Fruit fly (Drosophila melanogaster) whole organism, embryonic: ENCODE results near the gene CG15332.

Experiments used
- B-H1 ChIP-seq: fragments of 200-800 bp; sonication (Bioruptor generic); IDR thresholded peaks from 3 replicates; pipeline ENCODE4 v1.3.6; 2022; ENCODE audit warnings: missing biosample characterization, missing genetic modification characterization
- C15 ChIP-seq: fragments of 200-800 bp; sonication (Bioruptor generic); IDR thresholded peaks from 3 replicates; pipeline ENCODE4 v1.3.6; 2022; ENCODE audit warnings: missing biosample characterization, missing genetic modification characterization
- CG10147 ChIP-seq: fragments of 200-800 bp; sonication (Bioruptor generic); optimal IDR thresholded peaks from 2 replicates; lab custom pipeline; 2019; ENCODE audit warnings: missing biosample characterization, mild to moderate bottlenecking, missing genetic modification characterization, moderate library complexity
- CG10366 ChIP-seq: fragments of 200-800 bp; sonication (Bioruptor generic); IDR thresholded peaks from 2 replicates; pipeline ENCODE4 v1.3.6; 2022; ENCODE audit warnings: missing biosample characterization, missing genetic modification characterization
- CG11093 ChIP-seq: fragments of 200-800 bp; sonication (Bioruptor generic); IDR thresholded peaks from 3 replicates; pipeline ENCODE4 v1.3.6; 2022; ENCODE audit warnings: missing biosample characterization, missing genetic modification characterization
- CG11560 ChIP-seq: fragments of 200-800 bp; sonication (Bioruptor generic); IDR thresholded peaks from 3 replicates; pipeline ENCODE4 v1.3.6; 2022; ENCODE audit warnings: missing biosample characterization, missing genetic modification characterization
- CG13296 ChIP-seq: fragments of 200-800 bp; sonication (Bioruptor generic); optimal IDR thresholded peaks from 3 replicates; lab custom pipeline; 2018; ENCODE audit warnings: missing biosample characterization, mild to moderate bottlenecking, missing genetic modification characterization
- CG14965 ChIP-seq: fragments of 200-800 bp; sonication (Bioruptor generic); optimal IDR thresholded peaks from 2 replicates; lab custom pipeline; 2016; ENCODE audit warnings: missing biosample characterization, missing genetic modification characterization, borderline replicate concordance
- CG1529 ChIP-seq: fragments of 200-800 bp; sonication (Bioruptor generic); optimal IDR thresholded peaks from 3 replicates; lab custom pipeline; 2018; ENCODE audit warnings: missing biosample characterization, missing genetic modification characterization
- CG17612 ChIP-seq: fragments of 200-800 bp; sonication (Bioruptor generic); IDR thresholded peaks from 2 replicates; pipeline ENCODE4 v1.3.6; 2022; ENCODE audit warnings: missing biosample characterization, missing genetic modification characterization
- CG2875 ChIP-seq: fragments of 200-800 bp; sonication (Bioruptor generic); optimal IDR thresholded peaks from 2 replicates; lab custom pipeline; 2017; ENCODE audit warnings: missing biosample characterization, mild to moderate bottlenecking, missing genetic modification characterization, missing genetic modification reagents
- CG31224 ChIP-seq: fragments of 200-800 bp; sonication (Bioruptor generic); IDR thresholded peaks from 2 replicates; pipeline ENCODE4 v1.3.6; 2022; ENCODE audit warnings: missing biosample characterization, missing genetic modification characterization
- CG33213 ChIP-seq: fragments of 200-800 bp; sonication (Bioruptor generic); optimal IDR thresholded peaks from 3 replicates; lab custom pipeline; 2016; ENCODE audit warnings: missing biosample characterization, missing genetic modification characterization
- CG34224 ChIP-seq: fragments of 200-800 bp; sonication (Bioruptor generic); IDR thresholded peaks from 3 replicates; pipeline ENCODE4 v1.3.6; 2022; ENCODE audit warnings: missing biosample characterization, missing genetic modification characterization; ENCODE audit not compliant: partially characterized antibody
- CG4424 ChIP-seq: fragments of 200-800 bp; sonication (Bioruptor generic); optimal IDR thresholded peaks from 3 replicates; lab custom pipeline; 2016; ENCODE audit warnings: missing biosample characterization, missing genetic modification characterization
- CG6272 ChIP-seq: fragments of 200-800 bp; sonication (Bioruptor generic); IDR thresholded peaks from 2 replicates; pipeline ENCODE4 v1.3.6; 2022; ENCODE audit warnings: missing biosample characterization, missing genetic modification characterization
- CG6813 ChIP-seq: fragments of 200-800 bp; sonication (Bioruptor generic); optimal IDR thresholded peaks from 2 replicates; lab custom pipeline; 2017; ENCODE audit warnings: missing biosample characterization, missing genetic modification characterization, mild to moderate bottlenecking, moderate library complexity, missing genetic modification reagents
- CG9932 ChIP-seq: fragments of 200-800 bp; sonication (Bioruptor generic); IDR thresholded peaks from 2 replicates; pipeline ENCODE4 v1.3.6; 2022; ENCODE audit warnings: missing biosample characterization, missing genetic modification characterization
- CoRest ChIP-seq: fragments of 200-800 bp; sonication (Bioruptor generic); optimal IDR thresholded peaks from 3 replicates; lab custom pipeline; 2018; ENCODE audit warnings: missing biosample characterization, mild to moderate bottlenecking, missing genetic modification characterization, moderate library complexity
- Deaf1 ChIP-seq: fragments of 200-800 bp; optimal IDR thresholded peaks from 3 replicates; lab custom pipeline; 2019; ENCODE audit warnings: missing biosample characterization, mild to moderate bottlenecking, missing genetic modification characterization, moderate library complexity
- ERR ChIP-seq: fragments of 200-800 bp; sonication (Bioruptor generic); optimal IDR thresholded peaks from 2 replicates; lab custom pipeline; 2016; ENCODE audit warnings: missing biosample characterization, missing genetic modification characterization
- H15 ChIP-seq: fragments of 200-800 bp; sonication (Bioruptor generic); IDR thresholded peaks from 3 replicates; pipeline ENCODE4 v1.3.6; 2022; ENCODE audit warnings: missing biosample characterization, missing genetic modification characterization
- HLHmδ ChIP-seq: fragments of 200-800 bp; sonication (Bioruptor generic); optimal IDR thresholded peaks from 2 replicates; lab custom pipeline; 2018; ENCODE audit warnings: missing biosample characterization, mild to moderate bottlenecking, missing genetic modification characterization, moderate library complexity
- HmgZ ChIP-seq: fragments of 200-800 bp; sonication (Bioruptor generic); optimal IDR thresholded peaks from 2 replicates; lab custom pipeline; 2018; ENCODE audit warnings: missing biosample characterization, mild to moderate bottlenecking, missing genetic modification characterization
- Hmx ChIP-seq: fragments of 200-800 bp; sonication (Bioruptor generic); optimal IDR thresholded peaks from 2 replicates; lab custom pipeline; 2016; ENCODE audit warnings: missing biosample characterization, missing genetic modification characterization
- Oaz ChIP-seq: fragments of 200-800 bp; sonication (Bioruptor generic); IDR thresholded peaks from 2 replicates; pipeline ENCODE4 v1.3.6; 2022; ENCODE audit warnings: missing biosample characterization, missing genetic modification characterization
- Spps ChIP-seq: fragments of 200-800 bp; sonication (Bioruptor generic); optimal IDR thresholded peaks from 2 replicates; lab custom pipeline; 2018; ENCODE audit warnings: missing biosample characterization, mild to moderate bottlenecking, missing genetic modification characterization
- Sry-δ ChIP-seq: fragments of 200-800 bp; sonication (Bioruptor generic); optimal IDR thresholded peaks from 2 replicates; lab custom pipeline; 2016; ENCODE audit warnings: missing biosample characterization, missing genetic modification characterization
- az2 ChIP-seq: fragments of 200-800 bp; sonication (Bioruptor generic); optimal IDR thresholded peaks from 3 replicates; lab custom pipeline; 2016; ENCODE audit warnings: missing biosample characterization, missing genetic modification characterization
- caup ChIP-seq: fragments of 200-800 bp; sonication (Bioruptor generic); optimal IDR thresholded peaks from 3 replicates; lab custom pipeline; 2017; ENCODE audit warnings: missing biosample characterization, mild to moderate bottlenecking, missing genetic modification characterization, moderate library complexity; ENCODE audit not compliant: severe bottlenecking
- cg ChIP-seq: fragments of 200-800 bp; sonication (Bioruptor generic); optimal IDR thresholded peaks from 3 replicates; lab custom pipeline; 2019; ENCODE audit warnings: missing biosample characterization, mild to moderate bottlenecking, missing genetic modification characterization, moderate library complexity
- chm ChIP-seq: fragments of 200-800 bp; sonication (Bioruptor generic); IDR thresholded peaks from 2 replicates; pipeline ENCODE4 v1.3.6; 2022; ENCODE audit warnings: missing biosample characterization, missing genetic modification characterization
- croc ChIP-seq: fragments of 200-800 bp; sonication (Bioruptor generic); conservative IDR thresholded peaks from 3 replicates; pipeline ENCODE4 v1.3.6; 2022; ENCODE audit warnings: missing biosample characterization, missing genetic modification characterization
- emc ChIP-seq: fragments of 200-800 bp; sonication (Bioruptor generic); optimal IDR thresholded peaks from 2 replicates; lab custom pipeline; 2016; ENCODE audit warnings: missing biosample characterization, missing genetic modification characterization
- fd102C ChIP-seq: fragments of 200-800 bp; sonication (Bioruptor generic); optimal IDR thresholded peaks from 2 replicates; lab custom pipeline; 2018; ENCODE audit warnings: missing biosample characterization, mild to moderate bottlenecking, missing genetic modification characterization, moderate library complexity
- gsb-n ChIP-seq: fragments of 200-800 bp; sonication (Bioruptor generic); optimal IDR thresholded peaks from 3 replicates; lab custom pipeline; 2018; ENCODE audit warnings: missing biosample characterization, mild to moderate bottlenecking, missing genetic modification characterization
- hbn ChIP-seq: fragments of 200-800 bp; sonication (Bioruptor generic); IDR thresholded peaks from 2 replicates; pipeline ENCODE4 v1.3.6; 2022; ENCODE audit warnings: missing biosample characterization, missing genetic modification characterization; ENCODE audit not compliant: partially characterized antibody
- nerfin-2 ChIP-seq: fragments of 200-800 bp; sonication (Bioruptor generic); IDR thresholded peaks from 2 replicates; pipeline ENCODE4 v1.3.6; 2022; ENCODE audit warnings: missing biosample characterization, missing genetic modification characterization; ENCODE audit not compliant: partially characterized antibody
- nmo ChIP-seq: fragments of 200-800 bp; sonication (Bioruptor generic); optimal IDR thresholded peaks from 2 replicates; lab custom pipeline; 2018; ENCODE audit warnings: missing biosample characterization, mild to moderate bottlenecking, missing genetic modification characterization, moderate library complexity
- org-1 ChIP-seq: fragments of 200-800 bp; sonication (Bioruptor generic); optimal IDR thresholded peaks from 2 replicates; lab custom pipeline; 2017; ENCODE audit warnings: missing biosample characterization, missing genetic modification characterization
- pzg ChIP-seq: fragments of 200-800 bp; sonication (Bioruptor generic); optimal IDR thresholded peaks from 3 replicates; lab custom pipeline; 2018; ENCODE audit warnings: missing biosample characterization, mild to moderate bottlenecking, missing genetic modification characterization, moderate library complexity
- row ChIP-seq: fragments of 200-800 bp; sonication (Bioruptor generic); IDR thresholded peaks from 3 replicates; pipeline ENCODE4 v1.3.6; 2022; ENCODE audit warnings: missing biosample characterization, missing genetic modification characterization
- sd ChIP-seq: fragments of 200-800 bp; sonication (Bioruptor generic); optimal IDR thresholded peaks from 3 replicates; lab custom pipeline; 2018; ENCODE audit warnings: missing biosample characterization, mild to moderate bottlenecking, missing genetic modification characterization, moderate library complexity
- slbo ChIP-seq: fragments of 200-800 bp; sonication (Bioruptor generic); IDR thresholded peaks from 2 replicates; pipeline ENCODE4 v1.3.6; 2022; ENCODE audit warnings: missing biosample characterization, missing genetic modification characterization
- sug ChIP-seq: fragments of 200-800 bp; optimal IDR thresholded peaks from 2 replicates; lab custom pipeline; 2019; ENCODE audit warnings: missing biosample characterization, mild to moderate bottlenecking, missing genetic modification characterization, moderate library complexity
- vvl ChIP-seq: fragments of 200-800 bp; sonication (Bioruptor generic); IDR thresholded peaks from 2 replicates; pipeline ENCODE4 v1.3.6; 2022; ENCODE audit warnings: missing biosample characterization, missing genetic modification characterization
- zfh1 ChIP-seq: fragments of 200-800 bp; sonication (Bioruptor generic); IDR thresholded peaks from 3 replicates; pipeline ENCODE4 v1.3.6; 2022; ENCODE audit warnings: missing biosample characterization, missing genetic modification characterization
- zfh2 ChIP-seq: fragments of 200-800 bp; sonication (Bioruptor generic); optimal IDR thresholded peaks from 2 replicates; lab custom pipeline; 2016; ENCODE audit warnings: missing biosample characterization, missing genetic modification characterization

Gene CG15332

DNA sequence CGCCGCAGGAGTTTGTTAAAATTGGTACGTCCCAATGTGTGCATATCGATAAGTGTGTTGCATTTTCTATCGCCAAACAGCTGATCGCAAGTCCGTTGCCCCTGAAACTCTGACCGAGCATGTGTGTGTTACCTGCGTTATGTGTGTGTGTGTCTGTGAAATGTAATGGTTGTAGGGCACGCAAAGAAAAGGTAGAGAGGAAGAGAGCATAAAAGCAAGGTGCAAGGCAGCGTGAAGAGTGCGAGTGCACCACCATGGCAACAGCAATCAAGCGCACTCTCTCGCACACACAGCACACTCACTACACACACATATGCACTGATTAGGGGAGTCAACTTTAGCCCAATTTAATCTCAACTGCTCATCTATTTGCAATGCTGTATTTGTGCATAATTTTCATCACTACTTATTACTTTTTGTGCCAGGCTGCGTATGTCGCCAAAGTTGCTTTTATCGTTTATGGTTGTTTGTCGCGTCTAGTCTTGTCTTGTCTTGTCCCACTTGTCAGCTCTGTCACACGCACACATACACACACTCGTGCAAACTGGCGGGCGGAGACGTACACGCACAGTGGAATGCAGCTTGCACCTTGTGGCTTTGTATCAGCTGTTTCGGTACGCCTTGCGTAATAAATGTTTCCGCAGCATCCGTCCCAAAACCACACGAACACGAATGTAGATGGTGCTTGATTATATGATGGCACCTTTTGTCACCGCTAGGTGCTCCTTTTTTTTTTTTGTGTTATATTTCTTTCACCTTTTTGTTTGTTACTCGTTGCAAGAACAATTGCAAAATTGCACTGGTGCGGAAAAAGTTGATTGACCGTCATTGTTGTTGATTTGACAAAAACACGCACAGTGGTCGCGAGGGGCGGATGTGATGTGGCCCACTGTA, 18.0 kb downstream of the CG15332 start (continued):
- TF ChIP-seq pzg (GFP tag; lab: Kevin White, UChicago) (no peak), zfh2 (GFP tag; lab: Kevin White, UChicago) (peak; percentile 2), CG10147 (GFP tag; lab: Kevin White, UChicago) (peak; percentile 46), CG6813 (GFP tag; lab: Kevin White, UChicago) (peak; percentile 64), CG6272 (GFP tag; lab: Robert Waterston, UW) (peak; percentile 47; the same call in 1 of the 2 replicates), CG33213 (GFP tag; lab: Kevin White, UChicago) (peak; percentile 58), CoRest (tag; lab: Kevin White, UChicago) (peak; percentile 91), Spps (tag; lab: Kevin White, UChicago) (peak; percentile 54), CG11560 (tag; lab: Robert Waterston, UW) (peak; percentile 42; the same call in 2 of the 3 replicates), emc (peak; percentile 42), CG13296 (GFP tag; lab: Kevin White, UChicago) (peak; percentile 70), CG34224 (GFP tag; lab: Robert Waterston, UW) (no peak), CG31224 (GFP tag; lab: Robert Waterston, UW) (no peak), nerfin-2 (GFP tag; lab: Robert Waterston, UW) (no peak), CG2875 (GFP tag; lab: Kevin White, UChicago) (peak; percentile 74), row (GFP tag; lab: Robert Waterston, UW) (peak; percentile 78), caup (peak; percentile 31), sd (tag; lab: Kevin White, UChicago) (peak; percentile 23), CG1529 (GFP tag; lab: Kevin White, UChicago) (peak; percentile 85), C15 (GFP tag; lab: Robert Waterston, UW) (no peak; the same call in 2 of the 3 replicates), B-H1 (GFP tag; lab: Robert Waterston, UW) (peak; percentile 54; the same call in 2 of the 3 replicates), CG14965 (peak; percentile 23), az2 (GFP tag; lab: Kevin White, UChicago) (peak; percentile 70), sug (tag; lab: Kevin White, UChicago) (peak; percentile 42), croc (GFP tag; lab: Robert Waterston, UW) (peak; percentile 86), zfh1 (peak; percentile 71), Oaz (0 out of 2 replicates have a peak, but pooled peaks have one; percentile 27), Sry-δ (GFP tag; lab: Kevin White, UChicago) (peak; percentile 41), H15 (GFP tag; lab: Robert Waterston, UW) (peak; percentile 52; the same call in 1 of the 3 replicates), CG17612 (GFP tag; lab: Robert Waterston, UW) (no peak), CG10366 (GFP tag; lab: Robert Waterston, UW) (peak; percentile 65; the same call in 1 of the 2 replicates), HLHmδ (GFP tag; lab: Kevin White, UChicago) (peak; percentile 3), HmgZ (tag; lab: Kevin White, UChicago) (no peak), Hmx (GFP tag; lab: Kevin White, UChicago) (no peak), Deaf1 (tag; lab: Kevin White, UChicago) (peak; percentile 27), slbo (GFP tag; lab: Robert Waterston, UW) (no peak), nmo (GFP tag; lab: Kevin White, UChicago) (peak; percentile 92), CG4424 (GFP tag; lab: Kevin White, UChicago) (peak; percentile 87), hbn (no peak), chm (peak; percentile 54; the same call in 1 of the 2 replicates), CG11093 (GFP tag; lab: Robert Waterston, UW) (peak; percentile 84), gsb-n (tag; lab: Kevin White, UChicago) (peak; percentile 79), fd102C (peak; percentile 24), org-1 (GFP tag; lab: Kevin White, UChicago) (peak; percentile 85), CG9932 (no peak; the same call in 1 of the 2 replicates), cg (peak; percentile 95), ERR (GFP tag; lab: Kevin White, UChicago) (peak; percentile 25), vvl (GFP tag; lab: Robert Waterston, UW) (peak; percentile 73)
